Fruit fly (Drosophila melanogaster) Kc167 (cell line): ENCODE results near the gene CG13043.

ENCODE experiments used
- Myc ChIP-seq: fragments of >200 bp; optimal IDR thresholded peaks from 2 replicates; lab custom pipeline; 2017; ENCODE audit warnings: missing external identifiers
- Sin3A ChIP-seq: fragments of >200 bp; optimal IDR thresholded peaks from 2 replicates; lab custom pipeline; 2018; ENCODE audit warnings: missing external identifiers
- h ChIP-seq: fragments of >200 bp; optimal IDR thresholded peaks from 3 replicates; lab custom pipeline; 2018; ENCODE audit warnings: missing external identifiers
- psq ChIP-seq: fragments of >200 bp; optimal IDR thresholded peaks from 2 replicates; lab custom pipeline; 2017; ENCODE audit warnings: missing external identifiers

dm6 chr3L:16317724-16318123 lies 12.1 kb upstream of the CG13043 start, which contains the start of gene Nplp3:
- TF ChIP-seq Myc (lab: Kevin White, UChicago) (no peak), h (no peak), psq (lab: Kevin White, UChicago) (no peak), Sin3A (lab: Kevin White, UChicago) (no peak)
